Worm (Caenorhabditis elegans): ENCODE measurements around the gene clec-254.
A peak's percentile ranks its signal among the peaks of the same experiment; 100 is the strongest.

clec-254 gene

DNA sequence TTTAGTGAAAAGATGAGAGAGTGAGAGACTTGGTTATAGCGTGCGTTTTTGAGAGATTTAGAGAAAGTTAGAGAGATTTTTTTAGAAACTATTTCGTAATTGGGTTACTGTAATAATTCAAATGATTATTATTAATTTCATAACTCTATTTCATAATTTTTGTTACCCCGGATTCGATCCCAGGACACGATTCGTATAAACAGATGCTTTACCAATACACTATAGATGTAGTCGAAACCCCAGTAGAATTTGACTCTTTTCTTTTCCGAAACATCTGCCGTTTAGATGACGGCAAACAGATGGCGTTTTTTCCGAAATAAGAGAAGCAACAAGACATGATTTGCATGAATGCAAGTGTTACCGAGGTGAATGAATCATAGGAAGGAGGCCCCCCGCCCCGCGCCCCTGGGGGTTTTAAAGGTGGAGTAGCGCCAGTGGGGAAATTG lies 44.2 kb downstream of the clec-254 start (continued):
- TF ChIP-seq vab-15 (tag; optimal IDR thresholded peaks at IDR 0.05) (no peak), hpl-2 (GFP tag; optimal IDR thresholded peaks at IDR 0.05) (no peak), lin-13 (GFP tag; optimal IDR thresholded peaks at IDR 0.05) (no peak), lsy-2 (tag; optimal IDR thresholded peaks at IDR 0.05) (peak; percentile 87 to 97), ztf-4 (tag; optimal IDR thresholded peaks at IDR 0.05) (no peak), nhr-28 (tag; optimal IDR thresholded peaks at IDR 0.05) (no peak), ceh-90 (tag; optimal IDR thresholded peaks at IDR 0.05) (no peak), lir-3 (tag; optimal IDR thresholded peaks at IDR 0.05; ENCODE audit: poor library complexity) (peak; percentile 35), tlp-1 (tag; optimal IDR thresholded peaks at IDR 0.05) (no peak), fkh-4 (tag; optimal IDR thresholded peaks at IDR 0.05; ENCODE audit: borderline replicate concordance) (peak; percentile 48), unc-98 (GFP tag; IDR thresholded peaks at IDR 0.05) (no peak), aha-1 (tag; optimal IDR thresholded peaks at IDR 0.05) (no peak), egl-27 (tag; optimal IDR thresholded peaks at IDR 0.05) (no peak), ceh-63 (GFP tag; optimal IDR thresholded peaks at IDR 0.05) (no peak), fkh-8 (tag; optimal IDR thresholded peaks at IDR 0.05) (no peak), C16A3.4 (tag; optimal IDR thresholded peaks at IDR 0.05) (no peak), zip-4 (GFP tag; optimal IDR thresholded peaks at IDR 0.05) (no peak), mdl-1 (tag; optimal IDR thresholded peaks at IDR 0.05) (no peak), sup-37 (GFP tag; optimal IDR thresholded peaks at IDR 0.05) (no peak), ama-1 (optimal IDR thresholded peaks at IDR 0.05) (no peak), sox-4 (tag; optimal IDR thresholded peaks at IDR 0.05) (no peak), elt-3 (tag; optimal IDR thresholded peaks at IDR 0.05) (peak in 1 of 6 experiments; percentile 1), nhr-77 (tag; optimal IDR thresholded peaks at IDR 0.05) (no peak), nhr-19 (GFP tag; conservative IDR thresholded peaks at IDR 0.05) (peak; percentile 65), fkh-10 (GFP tag; optimal IDR thresholded peaks at IDR 0.05) (no peak), aly-2 (tag; optimal IDR thresholded peaks at IDR 0.05) (no peak), rnt-1 (tag; optimal IDR thresholded peaks at IDR 0.05) (no peak), snu-23 (GFP tag; optimal IDR thresholded peaks at IDR 0.05) (no peak), mef-2 (tag; optimal IDR thresholded peaks at IDR 0.05) (no peak), C04F5.9 (tag; optimal IDR thresholded peaks at IDR 0.05) (no peak), zag-1 (tag; optimal IDR thresholded peaks at IDR 0.05) (no peak), lin-15B (tag; optimal IDR thresholded peaks at IDR 0.05) (no peak), blmp-1 (tag; optimal IDR thresholded peaks at IDR 0.05) (no peak)

DNA sequence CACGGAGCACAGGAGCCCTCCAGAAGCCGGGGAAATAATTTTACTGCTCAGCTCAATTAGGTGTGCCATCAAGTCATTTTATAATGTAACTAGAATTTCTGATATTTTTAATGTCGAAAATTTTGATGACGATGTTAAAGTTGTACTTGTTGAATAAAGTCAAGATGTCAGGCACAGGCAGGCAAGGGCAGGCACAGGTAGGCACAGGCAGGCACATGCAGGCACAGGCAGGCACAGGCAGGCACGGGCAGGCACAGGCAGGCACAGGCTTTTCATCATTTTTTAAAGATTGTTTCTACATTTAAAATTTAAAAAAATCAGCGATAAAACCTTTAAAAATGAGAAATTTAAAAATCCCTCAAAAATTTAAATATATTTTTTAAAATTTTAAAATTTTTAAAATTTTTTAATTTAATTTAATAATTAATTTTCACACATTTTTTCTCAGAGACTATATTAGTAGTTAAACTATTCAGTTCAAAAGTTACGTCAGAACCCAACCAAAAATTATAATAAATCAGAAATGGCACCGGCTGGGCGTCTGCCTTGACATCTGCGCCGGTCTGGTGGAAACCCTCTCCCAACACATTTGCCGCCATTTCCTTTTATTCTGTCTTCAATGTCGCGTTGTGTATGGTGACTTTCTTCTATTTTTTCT lies 44.9 kb downstream of the clec-254 start, which contains the start of gene Y17D7C.6:
TSS of gene Y17D7C.6 (plus strand) at position 608 of the 658 bp plus-strand sequence.
- TF ChIP-seq lin-35 (GFP tag; optimal IDR thresholded peaks at IDR 0.05): no peak
- TF ChIP-seq fos-1 (tag; optimal IDR thresholded peaks at IDR 0.05): no peak
- no peak for TF ChIP-seq rnt-1 (tag; optimal IDR thresholded peaks at IDR 0.05)
- TF ChIP-seq ceh-8 (GFP tag; optimal IDR thresholded peaks at IDR 0.05): no peak

DNA sequence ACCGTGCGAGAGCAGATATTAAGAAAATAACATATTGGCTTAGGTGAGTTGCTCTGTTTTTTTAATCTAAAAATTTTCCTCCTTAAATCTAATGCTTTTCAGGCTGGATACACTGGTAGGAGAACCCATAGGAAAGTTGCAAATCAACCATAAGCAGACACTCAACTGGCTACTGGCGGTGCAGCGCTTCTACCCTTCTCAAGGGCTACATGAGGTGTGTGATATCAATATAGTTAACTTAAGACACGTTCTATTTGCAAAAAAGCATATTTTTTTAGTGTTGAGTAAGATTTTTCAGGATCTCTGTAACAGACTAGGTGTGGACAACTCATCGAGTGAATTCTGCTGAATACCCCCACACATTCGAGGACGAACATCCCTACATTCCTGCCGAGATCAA lies 46.2 kb downstream of the clec-254 start:
- TF ChIP-seq nhr-47 (tag; optimal IDR thresholded peaks at IDR 0.05) (no peak), nhr-84 (tag; optimal IDR thresholded peaks at IDR 0.05) (no peak), ets-5 (GFP tag; IDR thresholded peaks at IDR 0.05) (0 out of 2 replicates have a peak, but pooled peaks have one; percentile 78), grh-1 (GFP tag; IDR thresholded peaks at IDR 0.05) (peak; percentile 43; the same call in 1 of the 2 replicates), mef-2 (tag; optimal IDR thresholded peaks at IDR 0.05) (no peak), isw-1 (GFP tag; IDR thresholded peaks at IDR 0.05) (no peak), lin-13 (GFP tag; optimal IDR thresholded peaks at IDR 0.05) (no peak)
